Fruit fly (Drosophila melanogaster) whole organism, embryonic: ENCODE data around the gene se.

Source experiments
- Aef1 ChIP-seq: fragments of 200-800 bp; sonication (Bioruptor generic); IDR thresholded peaks from 3 replicates; pipeline ENCODE4 v1.3.6; 2022; ENCODE audit warnings: missing biosample characterization, missing genetic modification characterization
- C15 ChIP-seq: fragments of 200-800 bp; sonication (Bioruptor generic); IDR thresholded peaks from 3 replicates; pipeline ENCODE4 v1.3.6; 2022; ENCODE audit warnings: missing biosample characterization, missing genetic modification characterization
- CG10267 ChIP-seq: fragments of 200-800 bp; sonication (Bioruptor generic); optimal IDR thresholded peaks from 2 replicates; lab custom pipeline; 2018; ENCODE audit warnings: missing biosample characterization, mild to moderate bottlenecking, missing genetic modification characterization, moderate library complexity
- CG10959 ChIP-seq: fragments of 200-800 bp; sonication (Bioruptor generic); IDR thresholded peaks from 2 replicates; pipeline ENCODE4 v1.3.6; 2022; ENCODE audit warnings: missing biosample characterization, missing genetic modification characterization
- CG11695 ChIP-seq: fragments of 200-800 bp; sonication (Bioruptor generic); IDR thresholded peaks from 3 replicates; pipeline ENCODE4 v1.3.6; 2022; ENCODE audit warnings: missing biosample characterization, missing genetic modification characterization
- CG13894 ChIP-seq: fragments of 200-800 bp; sonication (Bioruptor generic); optimal IDR thresholded peaks from 3 replicates; lab custom pipeline; 2018; ENCODE audit warnings: missing biosample characterization, mild to moderate bottlenecking, missing genetic modification characterization, moderate library complexity
- CG14860 ChIP-seq: fragments of 200-800 bp; sonication (Bioruptor generic); IDR thresholded peaks from 3 replicates; pipeline ENCODE4 v1.3.6; 2022; ENCODE audit warnings: missing biosample characterization, missing genetic modification characterization; ENCODE audit not compliant: partially characterized antibody
- CG14965 ChIP-seq: fragments of 200-800 bp; sonication (Bioruptor generic); optimal IDR thresholded peaks from 2 replicates; lab custom pipeline; 2016; ENCODE audit warnings: missing biosample characterization, missing genetic modification characterization, borderline replicate concordance
- CG17802 ChIP-seq: fragments of 200-800 bp; sonication (Bioruptor generic); optimal IDR thresholded peaks from 2 replicates; lab custom pipeline; 2018; ENCODE audit warnings: missing biosample characterization, mild to moderate bottlenecking, missing genetic modification characterization, moderate library complexity
- CG18476 ChIP-seq: fragments of 200-800 bp; sonication (Bioruptor generic); optimal IDR thresholded peaks from 2 replicates; lab custom pipeline; 2016; ENCODE audit warnings: missing biosample characterization, mild to moderate bottlenecking, missing genetic modification characterization
- CG32772 ChIP-seq: fragments of 200-800 bp; sonication (Bioruptor generic); IDR thresholded peaks from 2 replicates; pipeline ENCODE4 v1.3.6; 2022; ENCODE audit warnings: missing biosample characterization, missing genetic modification characterization
- CG33213 ChIP-seq: fragments of 200-800 bp; sonication (Bioruptor generic); optimal IDR thresholded peaks from 3 replicates; lab custom pipeline; 2016; ENCODE audit warnings: missing biosample characterization, missing genetic modification characterization
- CG34376 ChIP-seq: fragments of 200-800 bp; sonication (Bioruptor generic); optimal IDR thresholded peaks from 2 replicates; lab custom pipeline; 2018; ENCODE audit warnings: missing biosample characterization, mild to moderate bottlenecking, missing genetic modification characterization
- CG3995 ChIP-seq: fragments of 200-800 bp; sonication (Bioruptor generic); optimal IDR thresholded peaks from 3 replicates; lab custom pipeline; 2016; ENCODE audit warnings: missing biosample characterization, missing genetic modification characterization
- CG4282 ChIP-seq: fragments of 200-800 bp; sonication (Bioruptor generic); optimal IDR thresholded peaks from 2 replicates; lab custom pipeline; 2016; ENCODE audit warnings: missing biosample characterization, missing genetic modification characterization
- CG6654 ChIP-seq: fragments of 200-800 bp; sonication (Bioruptor generic); optimal IDR thresholded peaks from 2 replicates; lab custom pipeline; 2017; ENCODE audit warnings: missing biosample characterization, mild to moderate bottlenecking, missing genetic modification characterization
- CG6683 ChIP-seq: fragments of 200-800 bp; sonication (Bioruptor generic); optimal IDR thresholded peaks from 2 replicates; lab custom pipeline; 2017; ENCODE audit warnings: missing biosample characterization, mild to moderate bottlenecking, missing genetic modification characterization, missing genetic modification reagents
- CG7556 ChIP-seq: fragments of 200-800 bp; sonication (Bioruptor generic); optimal IDR thresholded peaks from 2 replicates; lab custom pipeline; 2017; ENCODE audit warnings: missing biosample characterization, mild to moderate bottlenecking, missing genetic modification characterization
- CG7786 ChIP-seq: fragments of 200-800 bp; sonication (Bioruptor generic); optimal IDR thresholded peaks from 2 replicates; lab custom pipeline; 2016; ENCODE audit warnings: missing biosample characterization, missing genetic modification characterization
- CG8388 ChIP-seq: fragments of 200-800 bp; sonication (Bioruptor generic); optimal IDR thresholded peaks from 2 replicates; lab custom pipeline; 2019; ENCODE audit warnings: missing biosample characterization, mild to moderate bottlenecking, missing genetic modification characterization, moderate library complexity
- CG8924 ChIP-seq: fragments of 200-800 bp; optimal IDR thresholded peaks from 3 replicates; lab custom pipeline; 2019; ENCODE audit warnings: missing biosample characterization, mild to moderate bottlenecking, missing genetic modification characterization, moderate library complexity
- Chrac-16 ChIP-seq: fragments of 200-800 bp; sonication (Bioruptor generic); optimal IDR thresholded peaks from 3 replicates; lab custom pipeline; 2016; ENCODE audit warnings: missing biosample characterization, missing genetic modification characterization
- Dip2 ChIP-seq: fragments of 200-800 bp; sonication (Bioruptor generic); IDR thresholded peaks from 2 replicates; pipeline ENCODE4 v1.3.6; 2022; ENCODE audit warnings: missing biosample characterization, missing genetic modification characterization
- E2f2 ChIP-seq: fragments of 200-800 bp; sonication (Bioruptor generic); IDR thresholded peaks from 2 replicates; pipeline ENCODE4 v1.3.6; 2022; ENCODE audit warnings: missing biosample characterization, missing genetic modification characterization
- Eip74EF ChIP-seq, 2 experiments: fragments of 200-800 bp in 1 of 2; fragments of >200 bp in 1 of 2; sonication (Bioruptor generic) in 1 of 2; optimal IDR thresholded peaks; 2 replicates each; lab custom pipeline; 2017 to 2019; ENCODE audit warnings: missing biosample characterization in 2 of 2, missing genetic modification characterization in 2 of 2, mild to moderate bottlenecking in 1 of 2, moderate library complexity in 1 of 2
- Ets65A ChIP-seq: fragments of 200-800 bp; sonication (Bioruptor generic); peaks from one replicate; lab custom pipeline; 2016; ENCODE audit warnings: missing biosample characterization, missing genetic modification characterization
- Hr39 ChIP-seq: fragments of >200 bp; optimal IDR thresholded peaks from 2 replicates; lab custom pipeline; 2017
- Nf-YA ChIP-seq: fragments of 200-800 bp; sonication (Bioruptor generic); IDR thresholded peaks from 2 replicates; pipeline ENCODE4 v1.3.6; 2022; ENCODE audit warnings: missing biosample characterization, missing genetic modification characterization
- Opbp ChIP-seq: fragments of 200-800 bp; sonication (Bioruptor generic); IDR thresholded peaks from 3 replicates; pipeline ENCODE4 v1.3.6; 2022; ENCODE audit warnings: missing biosample characterization, missing genetic modification characterization; ENCODE audit not compliant: partially characterized antibody
- Optix ChIP-seq: fragments of 200-800 bp; sonication (Bioruptor generic); IDR thresholded peaks from 3 replicates; pipeline ENCODE4 v1.3.6; 2022; ENCODE audit warnings: missing biosample characterization, missing genetic modification characterization
- PHDP ChIP-seq: fragments of 200-800 bp; sonication (Bioruptor generic); optimal IDR thresholded peaks from 3 replicates; lab custom pipeline; 2018; ENCODE audit warnings: missing biosample characterization, mild to moderate bottlenecking, missing genetic modification characterization, moderate library complexity
- Pdp1 ChIP-seq, 2 experiments: fragments of 200-800 bp; sonication (Bioruptor generic); optimal IDR thresholded peaks; 3 replicates each; lab custom pipeline; 2016; ENCODE audit warnings: missing biosample characterization in 2 of 2, missing genetic modification characterization in 2 of 2, mild to moderate bottlenecking in 1 of 2, moderate library complexity in 1 of 2
- Six4 ChIP-seq: fragments of 200-800 bp; sonication (Bioruptor generic); optimal IDR thresholded peaks from 2 replicates; lab custom pipeline; 2016; ENCODE audit warnings: missing biosample characterization, missing genetic modification characterization
- Vsx1 ChIP-seq: fragments of 200-800 bp; sonication (Bioruptor generic); optimal IDR thresholded peaks from 2 replicates; lab custom pipeline; 2017; ENCODE audit warnings: missing biosample characterization, mild to moderate bottlenecking, missing genetic modification characterization, missing genetic modification reagents
- amos ChIP-seq: fragments of 200-800 bp; sonication (Bioruptor generic); IDR thresholded peaks from 2 replicates; pipeline ENCODE4 v1.3.6; 2022; ENCODE audit warnings: missing biosample characterization, missing genetic modification characterization; ENCODE audit not compliant: partially characterized antibody
- aop ChIP-seq: fragments of 200-800 bp; sonication (Bioruptor generic); IDR thresholded peaks from 2 replicates; pipeline ENCODE4 v1.3.6; 2022; ENCODE audit warnings: missing biosample characterization, missing genetic modification characterization
- dpn ChIP-seq, 2 experiments: fragments of 200-800 bp; sonication (Bioruptor generic); optimal IDR thresholded peaks; 3 replicates each; lab custom pipeline; 2016; ENCODE audit warnings: missing biosample characterization in 2 of 2, missing genetic modification characterization in 2 of 2
- ems ChIP-seq: fragments of 200-800 bp; sonication (Bioruptor generic); optimal IDR thresholded peaks from 3 replicates; lab custom pipeline; 2016; ENCODE audit warnings: missing biosample characterization, missing genetic modification characterization
- esg ChIP-seq: fragments of 200-800 bp; sonication (Bioruptor generic); conservative IDR thresholded peaks from 2 replicates; pipeline ENCODE4 v1.3.6; 2022; ENCODE audit warnings: missing biosample characterization, missing genetic modification characterization
- gcm2 ChIP-seq: fragments of 200-800 bp; sonication (Bioruptor generic); optimal IDR thresholded peaks from 2 replicates; lab custom pipeline; 2016; ENCODE audit warnings: missing biosample characterization, missing genetic modification characterization
- gro ChIP-seq: fragments of 200-800 bp; sonication (Bioruptor generic); optimal IDR thresholded peaks from 2 replicates; lab custom pipeline; 2016; ENCODE audit warnings: missing biosample characterization, missing genetic modification characterization
- hbn ChIP-seq: fragments of 200-800 bp; sonication (Bioruptor generic); IDR thresholded peaks from 2 replicates; pipeline ENCODE4 v1.3.6; 2022; ENCODE audit warnings: missing biosample characterization, missing genetic modification characterization; ENCODE audit not compliant: partially characterized antibody
- kah ChIP-seq: fragments of 200-800 bp; sonication (Bioruptor generic); optimal IDR thresholded peaks from 2 replicates; lab custom pipeline; 2018; ENCODE audit warnings: missing biosample characterization, mild to moderate bottlenecking, missing genetic modification characterization
- knrl ChIP-seq: fragments of 200-800 bp; sonication (Bioruptor generic); IDR thresholded peaks from 3 replicates; pipeline ENCODE4 v1.3.6; 2022; ENCODE audit warnings: missing biosample characterization, missing genetic modification characterization; ENCODE audit not compliant: partially characterized antibody
- pfk ChIP-seq: fragments of 200-800 bp; sonication (Bioruptor generic); optimal IDR thresholded peaks from 2 replicates; lab custom pipeline; 2018; ENCODE audit warnings: missing biosample characterization, mild to moderate bottlenecking, missing genetic modification characterization, moderate library complexity
- sisA ChIP-seq: fragments of 200-800 bp; sonication (Bioruptor generic); IDR thresholded peaks from 2 replicates; pipeline ENCODE4 v1.3.6; 2022; ENCODE audit warnings: missing biosample characterization, missing genetic modification characterization
- tio ChIP-seq: fragments of 200-800 bp; sonication (Bioruptor generic); optimal IDR thresholded peaks from 2 replicates; lab custom pipeline; 2017; ENCODE audit warnings: missing biosample characterization, missing genetic modification characterization, inconsistent platforms
- wek ChIP-seq: fragments of 200-800 bp; sonication (Bioruptor generic); optimal IDR thresholded peaks from 3 replicates; lab custom pipeline; 2018; ENCODE audit warnings: missing biosample characterization, mild to moderate bottlenecking, missing genetic modification characterization, moderate library complexity
- yki ChIP-seq: fragments of >200 bp; optimal IDR thresholded peaks from 3 replicates; lab custom pipeline; 2018
- zen2 ChIP-seq: fragments of 200-800 bp; sonication (Bioruptor generic); IDR thresholded peaks from 3 replicates; pipeline ENCODE4 v1.3.6; 2022; ENCODE audit warnings: missing biosample characterization, missing genetic modification characterization; ENCODE audit not compliant: partially characterized antibody

The se gene

dm6 chr3L:8506975-8507441 lies 13.3 kb upstream of the se start, which contains the start of gene CG43163 (continued):
- TF ChIP-seq CG6683 (peak; percentile 78), hbn (GFP tag; lab: Robert Waterston, UW) (peak; percentile 32; the same call in 1 of the 2 replicates), CG4282 (peak; percentile 22), gcm2 (GFP tag; lab: Kevin White, UChicago) (peak; percentile 42), tio (GFP tag; lab: Kevin White, UChicago) (no peak), gro (GFP tag; lab: Kevin White, UChicago) (peak; percentile 3), Pdp1 (GFP tag; optimal IDR thresholded peaks at IDR 0.05; lab: Kevin White, UChicago) (peak; percentile 23 to 66), Eip74EF (GFP tag; optimal IDR thresholded peaks at IDR 0.05; lab: Kevin White, UChicago) (peak in 1 of 2 experiments; percentile 58), CG14860 (no peak), CG11695 (GFP tag; lab: Robert Waterston, UW) (0 out of 3 replicates have a peak, but pooled peaks have one; percentile 33), CG7786 (GFP tag; lab: Kevin White, UChicago) (no peak), Ets65A (GFP tag; lab: Kevin White, UChicago) (no peak), sisA (peak; percentile 73), dpn (GFP tag; optimal IDR thresholded peaks at IDR 0.05; lab: Kevin White, UChicago) (peak; percentile 61 to 68), Optix (GFP tag; lab: Robert Waterston, UW) (no peak), CG34376 (GFP tag; lab: Kevin White, UChicago) (peak; percentile 7), E2f2 (GFP tag; lab: Robert Waterston, UW) (peak; percentile 72), PHDP (tag; lab: Kevin White, UChicago) (peak; percentile 80), knrl (peak; percentile 41; the same call in 1 of the 3 replicates), CG3995 (GFP tag; lab: Kevin White, UChicago) (no peak), Aef1 (peak; percentile 72), CG33213 (GFP tag; lab: Kevin White, UChicago) (peak; percentile 76), zen2 (GFP tag; lab: Robert Waterston, UW) (no peak), Vsx1 (no peak), CG8924 (tag; lab: Kevin White, UChicago) (peak; percentile 48), CG7556 (GFP tag; lab: Kevin White, UChicago) (peak; percentile 56), Chrac-16 (GFP tag; lab: Kevin White, UChicago) (peak; percentile 52), esg (no peak), kah (GFP tag; lab: Kevin White, UChicago) (peak; percentile 53), pfk (GFP tag; lab: Kevin White, UChicago) (no peak), CG6654 (GFP tag; lab: Kevin White, UChicago) (no peak), Nf-YA (GFP tag; lab: Robert Waterston, UW) (peak; percentile 38; the same call in 1 of the 2 replicates), Hr39 (lab: Kevin White, UChicago) (no peak), C15 (GFP tag; lab: Robert Waterston, UW) (no peak), Six4 (GFP tag; lab: Kevin White, UChicago) (peak; percentile 8), Opbp (GFP tag; lab: Robert Waterston, UW) (peak; percentile 38; the same call in 1 of the 3 replicates), Dip2 (GFP tag; lab: Robert Waterston, UW) (no peak), CG10267 (peak; percentile 62), CG17802 (tag; lab: Kevin White, UChicago) (no peak), CG14965 (GFP tag; lab: Kevin White, UChicago) (no peak), yki (no peak), amos (GFP tag; lab: Robert Waterston, UW) (no peak), CG8388 (GFP tag; lab: Kevin White, UChicago) (peak; percentile 68), CG32772 (GFP tag; lab: Robert Waterston, UW) (peak; percentile 30; the same call in 1 of the 2 replicates), CG10959 (GFP tag; lab: Robert Waterston, UW) (peak; percentile 46), CG18476 (peak; percentile 47), wek (no peak), aop (GFP tag; lab: Robert Waterston, UW) (no peak), ems (peak; percentile 43), CG13894 (tag; lab: Kevin White, UChicago) (peak; percentile 51)
